Worm (Caenorhabditis elegans) whole organism, L3 larva: ENCODE measurements around the gene Y43F8C.7.

Source experiments
- R02D3.7 ChIP-seq: fragments of 150-350 bp; optimal IDR thresholded peaks from 2 replicates; lab custom pipeline; 2014; ENCODE audit warnings: missing biosample characterization, missing genetic modification characterization
- aly-2 ChIP-seq: fragments of 150-350 bp; optimal IDR thresholded peaks from 2 replicates; lab custom pipeline; 2014; ENCODE audit warnings: missing biosample characterization, missing genetic modification characterization
- daf-12 ChIP-seq: fragments of 150-350 bp; optimal IDR thresholded peaks from 2 replicates; lab custom pipeline; 2014; ENCODE audit warnings: missing biosample characterization, missing genetic modification reagents, missing genetic modification characterization
- elt-2 ChIP-seq: sonication (generic microtip); optimal IDR thresholded peaks from 2 replicates; lab custom pipeline; 2016; ENCODE audit warnings: missing genetic modification reagents, mild to moderate bottlenecking, missing genetic modification characterization, missing compliant biosample characterization
- lin-15B ChIP-seq: fragments of 150-350 bp; optimal IDR thresholded peaks from 2 replicates; lab custom pipeline; 2014; ENCODE audit warnings: missing biosample characterization, missing genetic modification characterization
- lin-39 ChIP-seq: fragments of 150-350 bp; optimal IDR thresholded peaks from 2 replicates; lab custom pipeline; 2018; ENCODE audit warnings: missing biosample characterization, missing genetic modification reagents, missing genetic modification characterization
- snpc-4 ChIP-seq: fragments of 150-350 bp; optimal IDR thresholded peaks from 2 replicates; lab custom pipeline; 2014; ENCODE audit warnings: missing biosample characterization, missing genetic modification characterization
- tbx-2 ChIP-seq: sonication (generic microtip); optimal IDR thresholded peaks from 2 replicates; lab custom pipeline; 2016; ENCODE audit warnings: mild to moderate bottlenecking, missing genetic modification characterization, missing compliant biosample characterization
- unc-62 ChIP-seq: fragments of 150-350 bp; sonication (generic microtip); optimal IDR thresholded peaks from 4 replicates; lab custom pipeline; 2014; ENCODE audit warnings: missing biosample characterization, missing genetic modification reagents, missing genetic modification characterization
- zag-1 ChIP-seq: fragments of 150-350 bp; optimal IDR thresholded peaks from 2 replicates; lab custom pipeline; 2014; ENCODE audit warnings: missing biosample characterization, missing genetic modification characterization
- ztf-11 ChIP-seq: fragments of 150-350 bp; optimal IDR thresholded peaks from 2 replicates; lab custom pipeline; 2014; ENCODE audit warnings: missing biosample characterization, missing genetic modification characterization

ce11 chrV:19643015-19643414, 815 bp downstream of the Y43F8C.7 start:
- TF ChIP-seq zag-1 (tag; lab: Kevin White, UChicago) (no peak), unc-62 (GFP tag; lab: Kevin White, UChicago) (no peak), tbx-2 (tag; lab: Kevin White, UChicago) (peak; percentile 82), lin-15B (tag; lab: Kevin White, UChicago) (peak; percentile 55), aly-2 (tag; lab: Kevin White, UChicago) (no peak), elt-2 (tag; lab: Kevin White, UChicago) (peak; percentile 64), R02D3.7 (tag; lab: Kevin White, UChicago) (peak; percentile 30), lin-39 (peak; percentile 94), snpc-4 (tag; lab: Kevin White, UChicago) (peak; percentile 50), ztf-11 (no peak), daf-12 (peak; percentile 12)
